Fruit fly (Drosophila melanogaster): ENCODE measurements around the gene CG32756.

CG32756 gene

dm6 chrX:5923124-5923523, 22.4 kb upstream of the CG32756 start:
- TF ChIP-seq ase (GFP tag; IDR thresholded peaks at IDR 0.05) (0 out of 3 replicates have a peak, but pooled peaks have one; percentile 5), CG16813 (GFP tag; IDR thresholded peaks at IDR 0.05; ENCODE audit: partially characterized antibody) (peak; percentile 33; the same call in 1 of the 3 replicates), Ptx1 (GFP tag; IDR thresholded peaks at IDR 0.05) (peak; percentile 53; the same call in 1 of the 2 replicates), CG30403 (GFP tag; optimal IDR thresholded peaks at IDR 0.05) (peak; percentile 34), CG2199 (GFP tag; IDR thresholded peaks at IDR 0.05) (no peak), CG12391 (tag; optimal IDR thresholded peaks at IDR 0.05) (peak; percentile 2), vvl (GFP tag; IDR thresholded peaks at IDR 0.05) (peak; percentile 59), lab (GFP tag; optimal IDR thresholded peaks at IDR 0.05) (peak; percentile 27), CG18262 (tag; optimal IDR thresholded peaks at IDR 0.05) (peak; percentile 16), bsh (GFP tag; optimal IDR thresholded peaks at IDR 0.05) (peak in 1 of 2 experiments; percentile 29), HLH3B (GFP tag; IDR thresholded peaks at IDR 0.05) (peak; percentile 42; the same call in 1 of the 2 replicates), tgo (GFP tag; IDR thresholded peaks at IDR 0.05) (peak; percentile 38; the same call in 2 of the 3 replicates), nmo (GFP tag; optimal IDR thresholded peaks at IDR 0.05) (peak; percentile 7), zfh1 (GFP tag; IDR thresholded peaks at IDR 0.05) (no peak), CG11504 (tag; optimal IDR thresholded peaks at IDR 0.05) (peak; percentile 43), p53 (GFP tag; optimal IDR thresholded peaks at IDR 0.05) (no peak), CG11560 (tag; IDR thresholded peaks at IDR 0.05) (no peak), CG11456 (GFP tag; IDR thresholded peaks at IDR 0.05) (0 out of 3 replicates have a peak, but pooled peaks have one; percentile 43), cg (GFP tag; optimal IDR thresholded peaks at IDR 0.05) (no peak), CG1603 (tag; optimal IDR thresholded peaks at IDR 0.05) (peak; percentile 48), Sox102F (GFP tag; optimal IDR thresholded peaks at IDR 0.05) (peak; percentile 37), Antp (GFP tag; optimal IDR thresholded peaks at IDR 0.05) (peak; percentile 42), Dref (GFP tag; IDR thresholded peaks at IDR 0.05) (no peak), Hr51 (GFP tag; optimal IDR thresholded peaks at IDR 0.05) (peak in 1 of 2 experiments; percentile 11), Dip3 (GFP tag; optimal IDR thresholded peaks at IDR 0.05) (peak; percentile 13), Fer3 (tag; optimal IDR thresholded peaks at IDR 0.05) (peak; percentile 8), Xbp1 (GFP tag; optimal IDR thresholded peaks at IDR 0.05) (peak; percentile 35), chif (GFP tag; optimal IDR thresholded peaks at IDR 0.05) (peak in 1 of 2 experiments; percentile 1), grn (GFP tag; optimal IDR thresholded peaks at IDR 0.05) (no peak), Meics (GFP tag; optimal IDR thresholded peaks at IDR 0.05) (no peak), mam (GFP tag; optimal IDR thresholded peaks at IDR 0.05) (peak; percentile 53), otp (GFP tag; IDR thresholded peaks at IDR 0.05) (0 out of 3 replicates have a peak, but pooled peaks have one; percentile 37), CG2712 (tag; optimal IDR thresholded peaks at IDR 0.05) (peak; percentile 48), CG7963 (GFP tag; IDR thresholded peaks at IDR 0.05; ENCODE audit: partially characterized antibody) (0 out of 3 replicates have a peak, but pooled peaks have one; percentile 30), fru (optimal IDR thresholded peaks at IDR 0.05) (no peak), dpn (GFP tag; optimal IDR thresholded peaks at IDR 0.05) (peak; percentile 16 to 28), jumu (GFP tag; optimal IDR thresholded peaks at IDR 0.05) (peak; percentile 10), PHDP (tag; optimal IDR thresholded peaks at IDR 0.05) (peak; percentile 13), ssp (GFP tag; IDR thresholded peaks at IDR 0.05) (no peak), dysf (GFP tag; IDR thresholded peaks at IDR 0.05) (0 out of 3 replicates have a peak, but pooled peaks have one; percentile 10), Ssrp (tag; optimal IDR thresholded peaks at IDR 0.05) (peak; percentile 12), ind (GFP tag; optimal IDR thresholded peaks at IDR 0.05) (peak; percentile 16), CG34376 (GFP tag; optimal IDR thresholded peaks at IDR 0.05) (no peak), dmrt99B (tag; optimal IDR thresholded peaks at IDR 0.05) (peak; percentile 47), sob (GFP tag; IDR thresholded peaks at IDR 0.05) (peak; percentile 9; the same call in 1 of the 2 replicates), Gug (GFP tag; IDR thresholded peaks at IDR 0.05) (0 out of 4 replicates have a peak, but pooled peaks have one; percentile 21), CG18599 (GFP tag; optimal IDR thresholded peaks at IDR 0.05) (peak; percentile 39), prd (optimal IDR thresholded peaks at IDR 0.05) (no peak), prd (GFP tag; IDR thresholded peaks at IDR 0.05) (peak; percentile 64; the same call in 2 of the 3 replicates), Hsf (GFP tag; optimal IDR thresholded peaks at IDR 0.05) (peak; percentile 28)
